Worm (Caenorhabditis elegans): ENCODE results near the gene F31B12.3.

DNA sequence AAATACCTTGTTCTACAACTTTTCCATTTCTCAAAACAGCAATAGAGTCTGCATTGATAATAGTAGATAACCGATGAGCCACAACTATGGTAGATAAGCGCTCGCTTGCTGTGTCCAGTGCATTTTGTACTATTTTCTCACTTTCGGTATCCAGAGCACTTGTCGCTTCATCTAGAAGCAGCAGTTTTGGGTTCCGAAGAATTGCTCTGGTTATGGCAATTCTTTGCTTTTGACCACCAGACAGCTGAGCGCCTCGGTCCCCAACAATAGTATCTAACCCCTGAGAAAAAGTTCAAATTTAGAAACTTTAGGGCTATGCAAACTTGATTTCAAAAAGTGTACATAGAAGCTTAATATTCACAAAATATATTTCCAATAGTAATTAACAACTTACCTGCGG is 39.2 kb upstream of the F31B12.3 start:
- no peak for TF ChIP-seq klf-2 (GFP tag; conservative IDR thresholded peaks at IDR 0.05)
- TF ChIP-seq ref-1 (GFP tag; conservative IDR thresholded peaks at IDR 0.05) = no peak
- TF ChIP-seq med-1 (GFP tag; optimal IDR thresholded peaks at IDR 0.05; ENCODE audit: insufficient read depth) = no peak
- no peak for TF ChIP-seq ztf-23 (GFP tag; IDR thresholded peaks at IDR 0.05)
